6 fruit fly cellular contexts compared by ENCODE assay signal in genomic region chrX:2296230-2297044, dm6.
TF ChIP-seq lines count a peak whose summit lies in the region.

No protein-coding gene starts in this region.

- peak; percentile 65 for TF ChIP-seq CTCF in whole organism, embryonic (GFP tag; optimal IDR thresholded peaks at IDR 0.05; lab: Kevin White, UChicago)

TF ChIP-seq in whole organism, 6 proteins besides CTCF, POLR2A, EP300 and RAD21:
- TF ChIP-seq pan (optimal IDR thresholded peaks at IDR 0.05; lab: Kevin White, UChicago) = no peak
- peak; percentile 21 to 66 for TF ChIP-seq EcR (GFP tag; optimal IDR thresholded peaks at IDR 0.05; lab: Kevin White, UChicago)

TF ChIP-seq in whole organism, adult, 20 proteins besides CTCF, POLR2A, EP300 and RAD21 (continues in another document):
- TF ChIP-seq CG5204 (GFP tag; optimal IDR thresholded peaks at IDR 0.05; lab: Kevin White, UChicago) (peak; percentile 82), Hr96 (GFP tag; optimal IDR thresholded peaks at IDR 0.05; lab: Kevin White, UChicago) (peak; percentile 95), ovo (GFP tag; optimal IDR thresholded peaks at IDR 0.05; lab: Kevin White, UChicago) (peak; percentile 58), CG1620 (GFP tag; optimal IDR thresholded peaks at IDR 0.05; lab: Kevin White, UChicago) (peak; percentile 83), Crg-1 (GFP tag; optimal IDR thresholded peaks at IDR 0.05; lab: Kevin White, UChicago) (peak; percentile 69), pad (GFP tag; optimal IDR thresholded peaks at IDR 0.05; lab: Kevin White, UChicago) (peak; percentile 74), CG12768 (GFP tag; optimal IDR thresholded peaks at IDR 0.05; lab: Kevin White, UChicago) (peak; percentile 83), cnc (optimal IDR thresholded peaks at IDR 0.05; lab: Kevin White, UChicago) (no peak), CG7101 (tag; optimal IDR thresholded peaks at IDR 0.05; lab: Kevin White, UChicago) (peak; percentile 86), CG7045 (GFP tag; optimal IDR thresholded peaks at IDR 0.05; lab: Kevin White, UChicago) (peak; percentile 71), CG11617 (GFP tag; optimal IDR thresholded peaks at IDR 0.05; lab: Kevin White, UChicago) (peak; percentile 94), cic (GFP tag; optimal IDR thresholded peaks at IDR 0.05; lab: Kevin White, UChicago) (peak; percentile 57), Mnt (GFP tag; optimal IDR thresholded peaks at IDR 0.05; lab: Kevin White, UChicago) (peak; percentile 73), kay (GFP tag; lab: Kevin White, UChicago; ENCODE audit: borderline replicate concordance) (no peak), CG33017 (tag; optimal IDR thresholded peaks at IDR 0.05; lab: Kevin White, UChicago) (peak; percentile 69), toe (GFP tag; optimal IDR thresholded peaks at IDR 0.05; lab: Kevin White, UChicago) (peak; percentile 69), bab1 (GFP tag; optimal IDR thresholded peaks at IDR 0.05; lab: Kevin White, UChicago) (peak; percentile 88), tj (GFP tag; optimal IDR thresholded peaks at IDR 0.05; lab: Kevin White, UChicago) (peak; percentile 98)

TF ChIP-seq in whole organism, embryonic, 481 proteins besides CTCF, POLR2A, EP300 and RAD21 (continues in another document):
- TF ChIP-seq Hsf (GFP tag; optimal IDR thresholded peaks at IDR 0.05; lab: Kevin White, UChicago) (peak; percentile 94), D (optimal IDR thresholded peaks at IDR 0.05; lab: Kevin White, UChicago) (no peak), D (GFP tag; optimal IDR thresholded peaks at IDR 0.05; lab: Kevin White, UChicago) (peak; percentile 94), gfzf (GFP tag; optimal IDR thresholded peaks at IDR 0.05; lab: Kevin White, UChicago) (no peak), tup (GFP tag; optimal IDR thresholded peaks at IDR 0.05; lab: Kevin White, UChicago) (peak; percentile 58), CG10209 (GFP tag; optimal IDR thresholded peaks at IDR 0.05; lab: Kevin White, UChicago) (peak; percentile 96), Hmx (GFP tag; optimal IDR thresholded peaks at IDR 0.05; lab: Kevin White, UChicago) (peak; percentile 84), CG4360 (GFP tag; IDR thresholded peaks at IDR 0.05; lab: Robert Waterston, UW) (no peak), stc (GFP tag; IDR thresholded peaks at IDR 0.05; lab: Robert Waterston, UW) (peak; percentile 70), CG32532 (GFP tag; IDR thresholded peaks at IDR 0.05; lab: Robert Waterston, UW) (peak; percentile 77), YL-1 (GFP tag; optimal IDR thresholded peaks at IDR 0.05; lab: Kevin White, UChicago) (peak; percentile 77), gcm2 (GFP tag; optimal IDR thresholded peaks at IDR 0.05; lab: Kevin White, UChicago) (peak; percentile 72), luna (GFP tag; optimal IDR thresholded peaks at IDR 0.05; lab: Kevin White, UChicago) (peak; percentile 84), Hr3 (GFP tag; optimal IDR thresholded peaks at IDR 0.05; lab: Kevin White, UChicago) (peak; percentile 91), CG10147 (GFP tag; optimal IDR thresholded peaks at IDR 0.05; lab: Kevin White, UChicago) (peak; percentile 91), CG2712 (tag; optimal IDR thresholded peaks at IDR 0.05; lab: Kevin White, UChicago) (peak; percentile 94), ewg (GFP tag; optimal IDR thresholded peaks at IDR 0.05; lab: Kevin White, UChicago) (peak; percentile 87), jing (GFP tag; optimal IDR thresholded peaks at IDR 0.05; lab: Kevin White, UChicago) (peak; percentile 87)

TF ChIP-seq in whole organism, prepupa, 60 proteins besides CTCF, POLR2A, EP300 and RAD21 (continues in another document):
- TF ChIP-seq CG11294 (GFP tag; IDR thresholded peaks at IDR 0.05; lab: Robert Waterston, UW) (peak; percentile 31; the same call in 1 of the 2 replicates), svp (GFP tag; lab: Kevin White, UChicago) (peak; percentile 98), CG6854 (GFP tag; optimal IDR thresholded peaks at IDR 0.05; lab: Kevin White, UChicago) (peak; percentile 89), CG3919 (GFP tag; optimal IDR thresholded peaks at IDR 0.05; lab: Kevin White, UChicago) (peak; percentile 91), dac (GFP tag; optimal IDR thresholded peaks at IDR 0.05; lab: Kevin White, UChicago) (peak; percentile 88), achi (GFP tag; optimal IDR thresholded peaks at IDR 0.05; lab: Kevin White, UChicago) (peak; percentile 91), Ets21C (GFP tag; optimal IDR thresholded peaks at IDR 0.05; lab: Kevin White, UChicago) (peak; percentile 94), CG6276 (GFP tag; optimal IDR thresholded peaks at IDR 0.05; lab: Kevin White, UChicago) (peak; percentile 93), Hr39 (GFP tag; optimal IDR thresholded peaks at IDR 0.05; lab: Kevin White, UChicago) (peak; percentile 94), CG10631 (GFP tag; optimal IDR thresholded peaks at IDR 0.05; lab: Kevin White, UChicago) (peak; percentile 92), Gug (GFP tag; IDR thresholded peaks at IDR 0.05; lab: Robert Waterston, UW) (0 out of 2 replicates have a peak, but pooled peaks have one; percentile 60), Eip93F (GFP tag; optimal IDR thresholded peaks at IDR 0.05; lab: Kevin White, UChicago) (peak; percentile 65), lz (GFP tag; optimal IDR thresholded peaks at IDR 0.05; lab: Kevin White, UChicago) (peak; percentile 96), CG8632 (GFP tag; optimal IDR thresholded peaks at IDR 0.05; lab: Kevin White, UChicago) (peak; percentile 93), Sox15 (GFP tag; optimal IDR thresholded peaks at IDR 0.05; lab: Kevin White, UChicago) (peak; percentile 92), Hr38 (GFP tag; optimal IDR thresholded peaks at IDR 0.05; lab: Kevin White, UChicago) (no peak), CG7368 (GFP tag; optimal IDR thresholded peaks at IDR 0.05; lab: Kevin White, UChicago) (peak; percentile 90), CG34406 (GFP tag; optimal IDR thresholded peaks at IDR 0.05; lab: Kevin White, UChicago) (peak; percentile 93)

TF ChIP-seq in whole organism, pupa, 21 proteins besides CTCF, POLR2A, EP300 and RAD21 (continues in another document):
- TF ChIP-seq CG10348 (GFP tag; IDR thresholded peaks at IDR 0.05; lab: Robert Waterston, UW) = peak; percentile 61; the same call in 1 of the 2 replicates
- TF ChIP-seq CG8301 (tag; optimal IDR thresholded peaks at IDR 0.05; lab: Kevin White, UChicago) = peak; percentile 92
- TF ChIP-seq CG17806 (tag; optimal IDR thresholded peaks at IDR 0.05; lab: Kevin White, UChicago) = peak; percentile 82
- TF ChIP-seq gl (tag; optimal IDR thresholded peaks at IDR 0.05; lab: Kevin White, UChicago) = peak; percentile 76
- peak; percentile 92 for TF ChIP-seq CG15710 (tag; optimal IDR thresholded peaks at IDR 0.05; lab: Kevin White, UChicago)
- peak; percentile 92 for TF ChIP-seq CG9948 (tag; optimal IDR thresholded peaks at IDR 0.05; lab: Kevin White, UChicago)
- TF ChIP-seq CG12605 (GFP tag; IDR thresholded peaks at IDR 0.05; lab: Robert Waterston, UW) = no peak
- peak; percentile 91 for TF ChIP-seq Pif1A (GFP tag; optimal IDR thresholded peaks at IDR 0.05; lab: Kevin White, UChicago)
- peak; percentile 65 for TF ChIP-seq CG13204 (GFP tag; optimal IDR thresholded peaks at IDR 0.05; lab: Kevin White, UChicago)
- peak; percentile 88 for TF ChIP-seq D1 (tag; optimal IDR thresholded peaks at IDR 0.05; lab: Kevin White, UChicago)
- peak; percentile 88 for TF ChIP-seq Pif1B (GFP tag; optimal IDR thresholded peaks at IDR 0.05; lab: Kevin White, UChicago)
- TF ChIP-seq CG14655 (GFP tag; optimal IDR thresholded peaks at IDR 0.05; lab: Kevin White, UChicago) = peak; percentile 96
- TF ChIP-seq Ets98B (GFP tag; IDR thresholded peaks at IDR 0.05; lab: Robert Waterston, UW) = no peak; the same call in 1 of the 2 replicates
- peak; percentile 86 for TF ChIP-seq CG4496 (GFP tag; IDR thresholded peaks at IDR 0.05; lab: Robert Waterston, UW)
- TF ChIP-seq rn (GFP tag; IDR thresholded peaks at IDR 0.05; lab: Robert Waterston, UW) = peak; percentile 60; the same call in 1 of the 2 replicates
- TF ChIP-seq CG34367 (tag; optimal IDR thresholded peaks at IDR 0.05; lab: Kevin White, UChicago) = peak; percentile 90
- TF ChIP-seq Snoo (tag; optimal IDR thresholded peaks at IDR 0.05; lab: Kevin White, UChicago) = peak; percentile 94
- TF ChIP-seq EcR (GFP tag; optimal IDR thresholded peaks at IDR 0.05; lab: Kevin White, UChicago) = peak; percentile 95
- peak; percentile 79 for TF ChIP-seq CG32121 (GFP tag; IDR thresholded peaks at IDR 0.05; lab: Robert Waterston, UW)
- peak; percentile 95 for TF ChIP-seq CG8159 (tag; optimal IDR thresholded peaks at IDR 0.05; lab: Kevin White, UChicago)

TF ChIP-seq in whole organism, wandering third instar larva, 38 proteins besides CTCF, POLR2A, EP300 and RAD21 (continues in another document):
- peak; percentile 97 for TF ChIP-seq woc (GFP tag; optimal IDR thresholded peaks at IDR 0.05; lab: Kevin White, UChicago)
- peak; percentile 78 for TF ChIP-seq tai (GFP tag; optimal IDR thresholded peaks at IDR 0.05; lab: Kevin White, UChicago)
- TF ChIP-seq sv (GFP tag; optimal IDR thresholded peaks at IDR 0.05; lab: Kevin White, UChicago) = peak; percentile 81
- TF ChIP-seq jim (GFP tag; optimal IDR thresholded peaks at IDR 0.05; lab: Kevin White, UChicago) = no peak
- TF ChIP-seq CrebA (GFP tag; optimal IDR thresholded peaks at IDR 0.05; lab: Kevin White, UChicago; ENCODE audit: borderline replicate concordance) = peak; percentile 53
- TF ChIP-seq dmrt93B (GFP tag; optimal IDR thresholded peaks at IDR 0.05; lab: Kevin White, UChicago) = peak; percentile 96
- peak; percentile 97 for TF ChIP-seq Sp1 (GFP tag; optimal IDR thresholded peaks at IDR 0.05; lab: Kevin White, UChicago)
- peak; percentile 52 for TF ChIP-seq Dif (GFP tag; optimal IDR thresholded peaks at IDR 0.05; lab: Kevin White, UChicago; ENCODE audit: partially characterized antibody)
- TF ChIP-seq Hr78 (GFP tag; optimal IDR thresholded peaks at IDR 0.05; lab: Kevin White, UChicago) = no peak
- TF ChIP-seq dsf (GFP tag; optimal IDR thresholded peaks at IDR 0.05; lab: Kevin White, UChicago; ENCODE audit: borderline replicate concordance) = no peak
- peak; percentile 19 for TF ChIP-seq Rel (GFP tag; optimal IDR thresholded peaks at IDR 0.05; lab: Kevin White, UChicago)
- peak; percentile 79 for TF ChIP-seq Rel (tag; optimal IDR thresholded peaks at IDR 0.05; lab: Kevin White, UChicago)
- peak; percentile 89 for TF ChIP-seq rgr (GFP tag; optimal IDR thresholded peaks at IDR 0.05; lab: Kevin White, UChicago)
- TF ChIP-seq Hr83 (GFP tag; optimal IDR thresholded peaks at IDR 0.05; lab: Kevin White, UChicago; ENCODE audit: poor library complexity, severe bottlenecking) = peak; percentile 71
- TF ChIP-seq CG32264 (GFP tag; optimal IDR thresholded peaks at IDR 0.05; lab: Kevin White, UChicago) = peak; percentile 83
- peak; percentile 16 for TF ChIP-seq usp (GFP tag; optimal IDR thresholded peaks at IDR 0.05; lab: Kevin White, UChicago)
- peak; percentile 95 for TF ChIP-seq br (GFP tag; optimal IDR thresholded peaks at IDR 0.05; lab: Kevin White, UChicago)
- peak; percentile 48 for TF ChIP-seq Mio (GFP tag; optimal IDR thresholded peaks at IDR 0.05; lab: Kevin White, UChicago)
- TF ChIP-seq ey (GFP tag; optimal IDR thresholded peaks at IDR 0.05; lab: Kevin White, UChicago) = peak; percentile 95
- TF ChIP-seq psq (GFP tag; optimal IDR thresholded peaks at IDR 0.05; lab: Kevin White, UChicago) = peak; percentile 89
- TF ChIP-seq dl (GFP tag; optimal IDR thresholded peaks at IDR 0.05; lab: Kevin White, UChicago; ENCODE audit: insufficient read depth in 1 of 2, partially characterized antibody in 2 of 2) = peak in 1 of 2 experiments; percentile 46
